Fruit fly (Drosophila melanogaster): ENCODE results near the gene Fum3.

Fum3 gene

dm6 chr3L:11484483-11484882, 18.8 kb upstream of the Fum3 start:
- TF ChIP-seq NC2β (GFP tag; optimal IDR thresholded peaks at IDR 0.05): no peak
- no peak for TF ChIP-seq Bgb (GFP tag; IDR thresholded peaks at IDR 0.05; ENCODE audit: partially characterized antibody)
- TF ChIP-seq CG18599 (GFP tag; optimal IDR thresholded peaks at IDR 0.05): peak; percentile 65
- 0 out of 2 replicates have a peak, but pooled peaks have one; percentile 12 for TF ChIP-seq sim (GFP tag; IDR thresholded peaks at IDR 0.05)
- no peak for TF ChIP-seq Aef1 (GFP tag; IDR thresholded peaks at IDR 0.05)
- TF ChIP-seq MTF-1 (GFP tag; optimal IDR thresholded peaks at IDR 0.05; ENCODE audit: borderline replicate concordance): no peak
- TF ChIP-seq CTCF (GFP tag; optimal IDR thresholded peaks at IDR 0.05): peak; percentile 10
- TF ChIP-seq YL-1 (GFP tag; optimal IDR thresholded peaks at IDR 0.05): no peak
- no peak for TF ChIP-seq CG8944 (GFP tag; optimal IDR thresholded peaks at IDR 0.05)
- TF ChIP-seq CG8359 (GFP tag; optimal IDR thresholded peaks at IDR 0.05; ENCODE audit: borderline replicate concordance): no peak
- TF ChIP-seq Spps (tag; optimal IDR thresholded peaks at IDR 0.05): no peak
- peak; percentile 39 for TF ChIP-seq Sox100B (GFP tag; optimal IDR thresholded peaks at IDR 0.05)
- peak; percentile 6 for TF ChIP-seq CG10209 (GFP tag; optimal IDR thresholded peaks at IDR 0.05)
- TF ChIP-seq Pdp1 (GFP tag; optimal IDR thresholded peaks at IDR 0.05): peak in 1 of 2 experiments; percentile 9
- TF ChIP-seq B-H2 (GFP tag; optimal IDR thresholded peaks at IDR 0.05): no peak
- TF ChIP-seq eve (GFP tag; optimal IDR thresholded peaks at IDR 0.05): peak in 1 of 2 experiments; percentile 12
- TF ChIP-seq Ptx1 (GFP tag; IDR thresholded peaks at IDR 0.05): peak; percentile 33; the same call in 1 of the 2 replicates
- no peak for TF ChIP-seq sd (tag; optimal IDR thresholded peaks at IDR 0.05)
- TF ChIP-seq CG12299 (tag; optimal IDR thresholded peaks at IDR 0.05): no peak
- no peak for TF ChIP-seq CG32772 (GFP tag; IDR thresholded peaks at IDR 0.05)
- no peak for TF ChIP-seq dmrt11E (tag; optimal IDR thresholded peaks at IDR 0.05)
- TF ChIP-seq caup (GFP tag; optimal IDR thresholded peaks at IDR 0.05; ENCODE audit: severe bottlenecking): peak; percentile 38
- TF ChIP-seq CG13775 (GFP tag; optimal IDR thresholded peaks at IDR 0.05): no peak
- peak; percentile 19 for TF ChIP-seq Sox102F (GFP tag; optimal IDR thresholded peaks at IDR 0.05)
- no peak for TF ChIP-seq H15 (GFP tag; IDR thresholded peaks at IDR 0.05)
- no peak for TF ChIP-seq Dek (tag; optimal IDR thresholded peaks at IDR 0.05)
- no peak for TF ChIP-seq CG16815 (GFP tag; optimal IDR thresholded peaks at IDR 0.05)
- TF ChIP-seq prd (optimal IDR thresholded peaks at IDR 0.05): no peak
- peak; percentile 56 for TF ChIP-seq prd (GFP tag; IDR thresholded peaks at IDR 0.05)
- TF ChIP-seq CG4854 (GFP tag; optimal IDR thresholded peaks at IDR 0.05): no peak
- TF ChIP-seq oc (tag; optimal IDR thresholded peaks at IDR 0.05): no peak
- peak; percentile 66 for TF ChIP-seq Xrp1 (GFP tag; IDR thresholded peaks at IDR 0.05)
- TF ChIP-seq eyg (GFP tag; optimal IDR thresholded peaks at IDR 0.05): no peak
- TF ChIP-seq bab2 (GFP tag; optimal IDR thresholded peaks at IDR 0.05): peak; percentile 30
- no peak for TF ChIP-seq slbo (GFP tag; IDR thresholded peaks at IDR 0.05)
- no peak for TF ChIP-seq CG15601 (tag; optimal IDR thresholded peaks at IDR 0.05)
- TF ChIP-seq tin (GFP tag; optimal IDR thresholded peaks at IDR 0.05): peak; percentile 52
- no peak for TF ChIP-seq CG1529 (GFP tag; optimal IDR thresholded peaks at IDR 0.05)
- peak; percentile 64 for TF ChIP-seq phol (tag; optimal IDR thresholded peaks at IDR 0.05)
- peak; percentile 33 for TF ChIP-seq Ets65A (GFP tag)
- TF ChIP-seq Asciz (GFP tag; optimal IDR thresholded peaks at IDR 0.05): peak; percentile 44
- TF ChIP-seq salm (tag; optimal IDR thresholded peaks at IDR 0.05): no peak
- peak; percentile 39 for TF ChIP-seq Fer3 (tag; optimal IDR thresholded peaks at IDR 0.05)
- no peak for TF ChIP-seq CG30020 (tag; optimal IDR thresholded peaks at IDR 0.05)
- TF ChIP-seq jumu (GFP tag; optimal IDR thresholded peaks at IDR 0.05): no peak
- TF ChIP-seq Meics (GFP tag; optimal IDR thresholded peaks at IDR 0.05): peak; percentile 49
- TF ChIP-seq CG31441 (GFP tag; IDR thresholded peaks at IDR 0.05): peak; percentile 59
- peak; percentile 6 for TF ChIP-seq grau (tag; optimal IDR thresholded peaks at IDR 0.05)
- TF ChIP-seq danr (GFP tag; IDR thresholded peaks at IDR 0.05): 0 out of 2 replicates have a peak, but pooled peaks have one; percentile 17
- TF ChIP-seq zfh1 (GFP tag; IDR thresholded peaks at IDR 0.05): no peak
- peak; percentile 45 for TF ChIP-seq lab (GFP tag; optimal IDR thresholded peaks at IDR 0.05)

Measured in whole organism, embryonic.